Worm (Caenorhabditis elegans) whole organism, L1 larva: Measurements from ENCODE around the gene cutl-4.

Experiments used
- C04F5.9 ChIP-seq: sonication (generic microtip); optimal IDR thresholded peaks from 2 replicates; lab custom pipeline; 2016; ENCODE audit warnings: missing genetic modification characterization, missing compliant biosample characterization
- C16A3.4 ChIP-seq: fragments of 150-350 bp; optimal IDR thresholded peaks from 2 replicates; lab custom pipeline; 2014; ENCODE audit warnings: missing biosample characterization, missing genetic modification characterization
- aha-1 ChIP-seq: fragments of 150-350 bp; optimal IDR thresholded peaks from 2 replicates; lab custom pipeline; 2014; ENCODE audit warnings: missing biosample characterization, missing genetic modification characterization
- ceh-88 ChIP-seq: fragments of 200-800 bp; sonication (Bioruptor generic); IDR thresholded peaks from 2 replicates; pipeline ENCODE4 v1.3.6; 2022; ENCODE audit warnings: missing genetic modification characterization, missing compliant biosample characterization
- ceh-90 ChIP-seq: sonication (generic microtip); optimal IDR thresholded peaks from 2 replicates; lab custom pipeline; 2016; ENCODE audit warnings: missing genetic modification characterization, missing compliant biosample characterization
- efl-1 ChIP-seq, 4 experiments: fragments of 150-350 bp; optimal IDR thresholded peaks in 3 of 4; peaks in 1 of 4; 1 replicate in 1 of 4; 2 replicates in 3 of 4; lab custom pipeline; 2014; ENCODE audit warnings: missing biosample characterization in 2 of 4, missing genetic modification characterization in 2 of 4, missing genetic modification reagents in 2 of 4
- efl-3 ChIP-seq: fragments of 200-800 bp; sonication (Bioruptor generic); optimal IDR thresholded peaks from 2 replicates; lab custom pipeline; 2018; ENCODE audit warnings: mild to moderate bottlenecking, missing genetic modification characterization, missing compliant biosample characterization
- egl-13 ChIP-seq: sonication (generic microtip); optimal IDR thresholded peaks from 2 replicates; lab custom pipeline; 2016; ENCODE audit warnings: missing genotype, missing genetic modification reagents, missing genetic modification characterization, missing compliant biosample characterization
- elt-2 ChIP-seq: sonication (generic microtip); optimal IDR thresholded peaks from 2 replicates; lab custom pipeline; 2016; ENCODE audit warnings: missing genetic modification characterization, mild to moderate bottlenecking, inconsistent platforms, missing compliant biosample characterization, missing genetic modification reagents
- elt-3 ChIP-seq, 6 experiments: fragments of 150-350 bp in 1 of 6; sonication (generic microtip); optimal IDR thresholded peaks; 2 replicates each; lab custom pipeline; 2017 to 2018; ENCODE audit warnings: missing biosample characterization in 6 of 6, missing genetic modification characterization in 6 of 6, inconsistent platforms in 1 of 6
- fkh-8 ChIP-seq: sonication (generic microtip); optimal IDR thresholded peaks from 2 replicates; lab custom pipeline; 2016; ENCODE audit warnings: mild to moderate bottlenecking, missing genetic modification characterization, missing compliant biosample characterization
- fos-1 ChIP-seq: fragments of 150-350 bp; optimal IDR thresholded peaks from 2 replicates; lab custom pipeline; 2014; ENCODE audit warnings: missing biosample characterization, missing genetic modification characterization
- jun-1 ChIP-seq: fragments of 150-350 bp; optimal IDR thresholded peaks from 2 replicates; lab custom pipeline; 2014; ENCODE audit warnings: missing biosample characterization, missing genetic modification reagents, missing genetic modification characterization
- lin-35 ChIP-seq, 2 experiments: fragments of 150-350 bp; optimal IDR thresholded peaks; 2 replicates each; lab custom pipeline; 2014; ENCODE audit warnings: missing biosample characterization in 2 of 2, missing genetic modification characterization in 2 of 2, missing genetic modification reagents in 2 of 2
- mab-9 ChIP-seq: fragments of 200-800 bp; sonication (Bioruptor generic); IDR thresholded peaks from 2 replicates; pipeline ENCODE4 v1.3.6; 2022; ENCODE audit warnings: missing genetic modification reagents, missing genetic modification characterization, missing compliant biosample characterization
- mdl-1 ChIP-seq, 2 experiments: fragments of 150-350 bp; optimal IDR thresholded peaks; 2 replicates each; lab custom pipeline; 2014 to 2017; ENCODE audit warnings: missing biosample characterization in 2 of 2, missing genetic modification characterization in 2 of 2, inconsistent platforms in 1 of 2
- mep-1 ChIP-seq: fragments of 150-350 bp; optimal IDR thresholded peaks from 2 replicates; lab custom pipeline; 2014; ENCODE audit warnings: missing biosample characterization, missing genetic modification characterization
- nhr-12 ChIP-seq: sonication (generic microtip); optimal IDR thresholded peaks from 2 replicates; lab custom pipeline; 2017; ENCODE audit warnings: missing biosample characterization, missing genetic modification characterization
- nhr-47 ChIP-seq: sonication (generic microtip); optimal IDR thresholded peaks from 2 replicates; lab custom pipeline; 2016; ENCODE audit warnings: mild to moderate bottlenecking, missing genetic modification characterization, moderate library complexity, missing compliant biosample characterization
- nhr-76 ChIP-seq: sonication (generic microtip); optimal IDR thresholded peaks from 2 replicates; lab custom pipeline; 2017; ENCODE audit warnings: missing biosample characterization, missing genetic modification characterization
- nhr-90 ChIP-seq: sonication (generic microtip); optimal IDR thresholded peaks from 2 replicates; lab custom pipeline; 2016; ENCODE audit warnings: mild to moderate bottlenecking, missing genetic modification characterization, missing compliant biosample characterization; ENCODE audit not compliant: poor library complexity
- pag-3 ChIP-seq: sonication (generic microtip); optimal IDR thresholded peaks from 2 replicates; lab custom pipeline; 2017; ENCODE audit warnings: missing genetic modification characterization, mild to moderate bottlenecking, missing compliant biosample characterization, antibody characterized with exemption, borderline replicate concordance; ENCODE audit not compliant: insufficient read depth
- pqm-1 ChIP-seq: sonication (generic microtip); optimal IDR thresholded peaks from 3 replicates; lab custom pipeline; 2017; ENCODE audit warnings: missing biosample characterization, missing genetic modification characterization
- snu-23 ChIP-seq: sonication (generic microtip); optimal IDR thresholded peaks from 2 replicates; lab custom pipeline; 2016; ENCODE audit warnings: missing genetic modification characterization, missing compliant biosample characterization
- sup-37 ChIP-seq: fragments of 200-800 bp; sonication (Bioruptor generic); optimal IDR thresholded peaks from 2 replicates; lab custom pipeline; 2018; ENCODE audit warnings: mild to moderate bottlenecking, missing genetic modification characterization, missing compliant biosample characterization
- swsn-7 ChIP-seq: sonication (generic microtip); optimal IDR thresholded peaks from 2 replicates; lab custom pipeline; 2016; ENCODE audit warnings: missing genetic modification characterization, missing compliant biosample characterization
- tbx-2 ChIP-seq: sonication (generic microtip); optimal IDR thresholded peaks from 2 replicates; lab custom pipeline; 2016; ENCODE audit warnings: missing genetic modification characterization, missing compliant biosample characterization
- tlp-1 ChIP-seq: fragments of 150-350 bp; optimal IDR thresholded peaks from 2 replicates; lab custom pipeline; 2014; ENCODE audit warnings: missing biosample characterization, missing genetic modification characterization
- unc-86 ChIP-seq: sonication (generic microtip); optimal IDR thresholded peaks from 2 replicates; lab custom pipeline; 2016; ENCODE audit warnings: missing genetic modification characterization, missing compliant biosample characterization
- unc-98 ChIP-seq: fragments of 200-800 bp; sonication (Bioruptor generic); IDR thresholded peaks from 2 replicates; pipeline ENCODE4 v1.3.6; 2022; ENCODE audit warnings: missing genetic modification characterization, missing compliant biosample characterization
- vab-15 ChIP-seq: sonication (generic microtip); optimal IDR thresholded peaks from 2 replicates; lab custom pipeline; 2017; ENCODE audit warnings: missing genotype, mild to moderate bottlenecking, missing genetic modification characterization, missing compliant biosample characterization
- zag-1 ChIP-seq: fragments of 150-350 bp; optimal IDR thresholded peaks from 2 replicates; lab custom pipeline; 2014; ENCODE audit warnings: missing biosample characterization, missing genetic modification characterization

cutl-4 gene

DNA sequence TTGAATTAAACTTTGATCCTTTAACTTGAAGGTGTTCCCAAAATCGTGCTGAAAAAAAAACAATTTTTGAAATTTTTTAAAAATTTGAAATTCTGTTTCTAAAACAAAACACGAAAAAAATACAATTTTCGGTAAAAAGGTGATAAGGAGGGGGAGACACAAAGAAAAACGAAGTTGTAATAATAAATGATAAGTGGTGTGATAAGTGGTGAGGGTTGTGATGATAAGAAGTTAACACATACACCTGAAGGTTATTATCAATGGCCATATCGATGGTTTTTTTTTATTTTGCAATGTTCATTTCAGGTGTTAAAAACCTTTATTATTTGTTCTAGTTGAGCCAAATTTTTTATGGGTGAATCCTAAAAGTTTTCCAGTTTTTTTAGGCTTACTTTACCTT is 25.4 kb downstream of the cutl-4 start, which contains the start of gene twk-33:
TSS of gene twk-33 (minus strand) at position 48 of the 400 bp plus-strand sequence.
- TF ChIP-seq mep-1 (no peak), tlp-1 (tag; lab: Kevin White, UChicago) (peak; percentile 40), pqm-1 (peak; percentile 95), elt-2 (peak; percentile 96), jun-1 (peak; percentile 49), elt-3 (tag; optimal IDR thresholded peaks at IDR 0.05; lab: Kevin White, UChicago) (peak in 1 of 6 experiments; percentile 63), efl-1 (optimal IDR thresholded peaks at IDR 0.05; lab: Kevin White, UChicago) (no peak), efl-1 (GFP tag; optimal IDR thresholded peaks at IDR 0.05 in 1 of 2; lab: Kevin White, UChicago) (no peak)

DNA sequence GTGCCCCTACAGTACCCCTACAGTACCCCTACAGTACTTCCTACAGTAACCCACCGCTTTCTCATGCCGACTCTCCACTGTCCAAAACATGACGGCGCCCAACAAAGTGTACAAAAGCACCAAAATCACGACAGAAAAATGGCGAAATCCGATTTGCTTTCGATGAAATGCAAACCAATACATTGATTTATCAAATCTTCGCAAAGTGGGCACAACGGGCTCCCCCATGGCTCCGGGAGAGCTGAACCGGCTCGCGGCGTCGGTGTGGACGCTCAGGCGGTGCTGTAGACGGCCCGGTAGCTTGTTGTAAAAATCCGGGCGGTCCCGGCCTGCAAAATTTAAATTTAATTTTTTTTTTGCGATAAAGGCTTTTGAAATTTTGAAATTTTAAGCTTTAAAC is 27.4 kb downstream of the cutl-4 start:
- TF ChIP-seq ceh-88 = no peak
- no peak for TF ChIP-seq C16A3.4 (tag; lab: Kevin White, UChicago)
- no peak for TF ChIP-seq aha-1 (tag; lab: Kevin White, UChicago)
- no peak for TF ChIP-seq lin-35 (GFP tag; optimal IDR thresholded peaks at IDR 0.05; lab: Kevin White, UChicago)
- no peak for TF ChIP-seq efl-3
- no peak for TF ChIP-seq nhr-47 (tag; lab: Kevin White, UChicago)

DNA sequence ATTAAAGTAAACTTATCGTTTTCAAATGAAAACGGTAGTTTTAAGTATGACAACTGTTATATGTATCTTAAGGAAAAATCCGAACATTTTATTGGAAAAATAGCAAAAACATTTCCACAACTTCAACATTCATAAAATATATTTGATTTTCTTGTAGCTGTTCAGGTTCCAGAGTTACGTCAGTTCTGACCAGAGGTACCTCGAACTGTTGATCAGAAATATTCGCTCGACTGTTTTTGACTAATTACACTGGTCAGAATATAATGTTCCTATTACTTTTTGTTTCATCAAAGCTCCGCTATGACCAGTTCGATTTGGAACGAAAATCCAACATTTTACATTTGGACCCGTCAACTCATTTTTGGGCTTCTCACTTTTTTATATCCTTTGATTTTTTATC is 32.7 kb downstream of the cutl-4 start, which contains the start of gene srh-31:
TSS of gene srh-31 (plus strand) at position 301 of the 400 bp plus-strand sequence.
- TF ChIP-seq swsn-7 (no peak), mep-1 (no peak), pag-3 (tag; lab: Kevin White, UChicago) (no peak), C04F5.9 (tag; lab: Kevin White, UChicago) (no peak), fos-1 (no peak), efl-3 (no peak), efl-1 (optimal IDR thresholded peaks at IDR 0.05; lab: Kevin White, UChicago) (no peak), efl-1 (GFP tag; optimal IDR thresholded peaks at IDR 0.05 in 1 of 2; lab: Kevin White, UChicago) (no peak), tbx-2 (tag; lab: Kevin White, UChicago) (no peak), mdl-1 (tag; optimal IDR thresholded peaks at IDR 0.05; lab: Kevin White, UChicago) (no peak), ceh-90 (no peak)

ce11 chrV:17706217-17706806 is 33.4 kb downstream of the cutl-4 start:
- TF ChIP-seq fkh-8 (tag; lab: Kevin White, UChicago) (no peak), fos-1 (no peak)

ce11 chrV:17705814-17706213 is 33.9 kb downstream of the cutl-4 start, which contains the start of gene W06D12.6:
W06D12.6 (plus strand) TSS chrV:17706114.
- TF ChIP-seq snu-23 (GFP tag; lab: Kevin White, UChicago) (no peak), C16A3.4 (tag; lab: Kevin White, UChicago) (no peak), vab-15 (tag; lab: Kevin White, UChicago) (no peak), pqm-1 (no peak), efl-1 (optimal IDR thresholded peaks at IDR 0.05; lab: Kevin White, UChicago) (no peak), efl-1 (GFP tag; optimal IDR thresholded peaks at IDR 0.05 in 1 of 2; lab: Kevin White, UChicago) (no peak), sup-37 (GFP tag; lab: Kevin White, UChicago) (no peak), nhr-12 (tag; lab: Kevin White, UChicago) (no peak), egl-13 (no peak)

DNA sequence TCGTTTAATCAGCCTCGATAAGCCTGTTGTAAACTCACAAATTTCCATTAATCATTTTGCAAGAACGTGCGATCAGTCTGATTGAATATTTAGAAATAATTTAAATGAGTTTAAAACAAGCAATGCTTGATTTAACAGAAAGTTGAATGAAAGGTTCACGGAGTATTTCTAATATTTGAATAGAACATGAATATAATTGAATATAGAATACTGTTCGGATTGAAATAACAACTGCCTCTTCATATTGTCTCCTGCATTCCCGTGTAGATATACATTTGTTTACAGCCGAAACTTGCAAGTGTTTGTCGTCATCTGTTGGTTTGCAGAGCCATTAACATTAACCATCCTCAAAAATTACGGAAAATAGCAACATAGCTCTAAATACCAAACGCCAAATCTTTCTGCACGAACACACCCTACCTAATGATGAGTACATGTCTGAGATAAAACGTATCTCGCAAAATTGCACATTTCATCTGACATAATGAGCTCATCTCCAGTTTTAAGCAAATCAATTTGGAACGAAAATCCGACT is 38.9 kb downstream of the cutl-4 start, which contains the start of the genes Y26G10.5 and srh-32:
TSS of gene Y26G10.5 (minus strand) at position 101 of the 535 bp plus-strand sequence.
TSS of gene srh-32 (plus strand) at position 485 of the 535 bp plus-strand sequence.
- TF ChIP-seq unc-98 (GFP tag; lab: Robert Waterston, UW) (no peak), unc-86 (tag; lab: Kevin White, UChicago) (no peak)

- TF ChIP-seq nhr-90 (tag; lab: Kevin White, UChicago) (no peak), sup-37 (GFP tag; lab: Kevin White, UChicago) (no peak), nhr-76 (tag; lab: Kevin White, UChicago) (no peak), ceh-90 (no peak), aha-1 (tag; lab: Kevin White, UChicago) (no peak), zag-1 (tag; lab: Kevin White, UChicago) (no peak), mab-9 (GFP tag; lab: Robert Waterston, UW) (no peak)
Observed at ce11 chrV:17699659-17700058, 40.0 kb downstream of the cutl-4 start, which contains the start of gene Y26G10.6. Y26G10.6 (plus strand) TSS chrV:17699959.
